Fruit fly (Drosophila melanogaster) whole organism, embryonic: ENCODE data around the gene Oatp26F.
A peak's percentile ranks its signal among the peaks of the same experiment; 100 is the strongest.

Source experiments
- Adf1 ChIP-seq: fragments of 200-800 bp; sonication (Bioruptor generic); IDR thresholded peaks from 2 replicates; pipeline ENCODE4 v1.3.6; 2022; ENCODE audit warnings: missing biosample characterization, missing genetic modification characterization
- Atf3 ChIP-seq: fragments of 200-800 bp; sonication (Bioruptor generic); optimal IDR thresholded peaks from 3 replicates; lab custom pipeline; 2016; ENCODE audit warnings: missing biosample characterization, missing genetic modification characterization
- BEAF-32 ChIP-seq: fragments of 200-800 bp; sonication (Bioruptor generic); optimal IDR thresholded peaks from 3 replicates; lab custom pipeline; 2017; ENCODE audit warnings: missing biosample characterization, missing genetic modification characterization, mild to moderate bottlenecking, moderate library complexity, missing genetic modification reagents
- CG10462 ChIP-seq: fragments of 200-800 bp; sonication (Bioruptor generic); optimal IDR thresholded peaks from 2 replicates; lab custom pipeline; 2016; ENCODE audit warnings: missing biosample characterization, missing genetic modification characterization
- CG11456 ChIP-seq: fragments of 200-800 bp; sonication (Bioruptor generic); IDR thresholded peaks from 3 replicates; pipeline ENCODE4 v1.3.6; 2022; ENCODE audit warnings: missing biosample characterization, missing genetic modification characterization
- CG14050 ChIP-seq: fragments of 200-800 bp; sonication (Bioruptor generic); IDR thresholded peaks from 3 replicates; pipeline ENCODE4 v1.3.6; 2022; ENCODE audit warnings: missing biosample characterization, missing genetic modification characterization
- CG15514 ChIP-seq: fragments of 200-800 bp; sonication (Bioruptor generic); optimal IDR thresholded peaks from 3 replicates; lab custom pipeline; 2017; ENCODE audit warnings: missing biosample characterization, missing genetic modification characterization, mild to moderate bottlenecking, moderate library complexity, missing genetic modification reagents
- CG1602 ChIP-seq: fragments of 200-800 bp; sonication (Bioruptor generic); optimal IDR thresholded peaks from 3 replicates; lab custom pipeline; 2016; ENCODE audit warnings: missing biosample characterization, missing genetic modification characterization
- CG17186 ChIP-seq: fragments of 200-800 bp; sonication (Bioruptor generic); optimal IDR thresholded peaks from 3 replicates; lab custom pipeline; 2017; ENCODE audit warnings: missing biosample characterization, missing genetic modification reagents, missing genetic modification characterization
- CG17361 ChIP-seq: fragments of 200-800 bp; sonication (Bioruptor generic); IDR thresholded peaks from 3 replicates; pipeline ENCODE4 v1.3.6; 2022; ENCODE audit warnings: missing biosample characterization, missing genetic modification characterization
- CG18262 ChIP-seq: fragments of 200-800 bp; optimal IDR thresholded peaks from 3 replicates; lab custom pipeline; 2019; ENCODE audit warnings: missing biosample characterization, mild to moderate bottlenecking, missing genetic modification characterization, moderate library complexity
- CG3838 ChIP-seq: fragments of 200-800 bp; sonication (Bioruptor generic); optimal IDR thresholded peaks from 3 replicates; lab custom pipeline; 2016; ENCODE audit warnings: missing biosample characterization, missing genetic modification characterization
- CG42726 ChIP-seq: fragments of 200-800 bp; sonication (Bioruptor generic); IDR thresholded peaks from 2 replicates; pipeline ENCODE4 v1.3.6; 2022; ENCODE audit warnings: missing biosample characterization, missing genetic modification characterization; ENCODE audit not compliant: partially characterized antibody
- CG4617 ChIP-seq: fragments of 200-800 bp; sonication (Bioruptor generic); optimal IDR thresholded peaks from 3 replicates; lab custom pipeline; 2016; ENCODE audit warnings: missing biosample characterization, missing genetic modification characterization, borderline replicate concordance
- CG6791 ChIP-seq: fragments of 200-800 bp; sonication (Bioruptor generic); IDR thresholded peaks from 3 replicates; pipeline ENCODE4 v1.3.6; 2022; ENCODE audit warnings: missing biosample characterization, missing genetic modification characterization; ENCODE audit not compliant: partially characterized antibody
- CG6813 ChIP-seq: fragments of 200-800 bp; sonication (Bioruptor generic); optimal IDR thresholded peaks from 2 replicates; lab custom pipeline; 2017; ENCODE audit warnings: missing biosample characterization, missing genetic modification characterization, mild to moderate bottlenecking, moderate library complexity, missing genetic modification reagents
- CG7786 ChIP-seq: fragments of 200-800 bp; sonication (Bioruptor generic); optimal IDR thresholded peaks from 2 replicates; lab custom pipeline; 2016; ENCODE audit warnings: missing biosample characterization, missing genetic modification characterization
- CG8290 ChIP-seq, 3 experiments: fragments of 200-800 bp; sonication (Bioruptor generic); optimal IDR thresholded peaks; 2 replicates each; lab custom pipeline; 2016 to 2019; ENCODE audit warnings: missing biosample characterization in 3 of 3, missing genetic modification characterization in 3 of 3, mild to moderate bottlenecking in 2 of 3, moderate library complexity in 1 of 3
- CG8478 ChIP-seq: fragments of >200 bp; optimal IDR thresholded peaks from 2 replicates; lab custom pipeline; 2018
- CG9797 ChIP-seq: fragments of 200-800 bp; sonication (Bioruptor generic); optimal IDR thresholded peaks from 3 replicates; lab custom pipeline; 2018; ENCODE audit warnings: missing biosample characterization, mild to moderate bottlenecking, missing genetic modification characterization
- CG9876 ChIP-seq: fragments of 200-800 bp; sonication (Bioruptor generic); optimal IDR thresholded peaks from 2 replicates; lab custom pipeline; 2016; ENCODE audit warnings: missing biosample characterization, missing genetic modification characterization
- Dad ChIP-seq: fragments of 200-800 bp; sonication (Bioruptor generic); optimal IDR thresholded peaks from 3 replicates; lab custom pipeline; 2016; ENCODE audit warnings: missing biosample characterization, missing genetic modification characterization
- Dek ChIP-seq: fragments of 200-800 bp; sonication (Bioruptor generic); optimal IDR thresholded peaks from 3 replicates; lab custom pipeline; 2019; ENCODE audit warnings: missing biosample characterization, mild to moderate bottlenecking, missing genetic modification characterization, moderate library complexity
- Elba2 ChIP-seq: fragments of 200-800 bp; sonication (Bioruptor generic); optimal IDR thresholded peaks from 3 replicates; lab custom pipeline; 2016; ENCODE audit warnings: missing biosample characterization, missing genetic modification characterization
- Hey ChIP-seq: fragments of 200-800 bp; sonication (Bioruptor generic); optimal IDR thresholded peaks from 3 replicates; lab custom pipeline; 2018; ENCODE audit warnings: missing biosample characterization, mild to moderate bottlenecking, missing genetic modification characterization
- Mad ChIP-seq: fragments of 200-800 bp; sonication (Bioruptor generic); optimal IDR thresholded peaks from 2 replicates; lab custom pipeline; 2016; ENCODE audit warnings: missing biosample characterization, missing genetic modification characterization
- NK7.1 ChIP-seq: fragments of 200-800 bp; sonication (Bioruptor generic); optimal IDR thresholded peaks from 3 replicates; lab custom pipeline; 2016; ENCODE audit warnings: missing biosample characterization, missing genetic modification characterization
- Nf-YB ChIP-seq: fragments of 200-800 bp; sonication (Bioruptor generic); optimal IDR thresholded peaks from 3 replicates; lab custom pipeline; 2019; ENCODE audit warnings: missing biosample characterization, mild to moderate bottlenecking, missing genetic modification characterization, moderate library complexity
- Optix ChIP-seq: fragments of 200-800 bp; sonication (Bioruptor generic); IDR thresholded peaks from 3 replicates; pipeline ENCODE4 v1.3.6; 2022; ENCODE audit warnings: missing biosample characterization, missing genetic modification characterization
- Ptx1 ChIP-seq: fragments of 200-800 bp; sonication (Bioruptor generic); IDR thresholded peaks from 2 replicates; pipeline ENCODE4 v1.3.6; 2022; ENCODE audit warnings: missing biosample characterization, missing genetic modification characterization
- Rx ChIP-seq: fragments of 200-800 bp; sonication (Bioruptor generic); IDR thresholded peaks from 2 replicates; pipeline ENCODE4 v1.3.6; 2022; ENCODE audit warnings: missing biosample characterization, missing genetic modification characterization
- Side ChIP-seq: fragments of 200-800 bp; sonication (Bioruptor generic); optimal IDR thresholded peaks from 2 replicates; lab custom pipeline; 2016; ENCODE audit warnings: missing biosample characterization, missing genetic modification characterization
- Sin3A ChIP-seq: fragments of >200 bp; optimal IDR thresholded peaks from 2 replicates; lab custom pipeline; 2018
- Sry-β ChIP-seq: fragments of 200-800 bp; sonication (Bioruptor generic); optimal IDR thresholded peaks from 2 replicates; lab custom pipeline; 2018; ENCODE audit warnings: missing biosample characterization, mild to moderate bottlenecking, missing genetic modification characterization, moderate library complexity
- Tbp ChIP-seq: fragments of >200 bp; optimal IDR thresholded peaks from 2 replicates; lab custom pipeline; 2018; ENCODE audit warnings: missing biosample characterization, missing genetic modification characterization
- YL-1 ChIP-seq: fragments of 200-800 bp; sonication (Bioruptor generic); optimal IDR thresholded peaks from 3 replicates; lab custom pipeline; 2017; ENCODE audit warnings: missing biosample characterization, mild to moderate bottlenecking, missing genetic modification characterization
- bsh ChIP-seq, 2 experiments: fragments of 200-800 bp; sonication (Bioruptor generic); optimal IDR thresholded peaks; 2 replicates each; lab custom pipeline; 2017 to 2018; ENCODE audit warnings: mild to moderate bottlenecking in 2 of 2, missing biosample characterization in 2 of 2, missing genetic modification characterization in 2 of 2, moderate library complexity in 1 of 2
- chinmo ChIP-seq: fragments of 200-800 bp; sonication (Bioruptor generic); IDR thresholded peaks from 4 replicates; pipeline ENCODE4 v1.3.6; 2022; ENCODE audit warnings: missing biosample characterization, missing genetic modification characterization; ENCODE audit not compliant: partially characterized antibody
- emc ChIP-seq: fragments of 200-800 bp; sonication (Bioruptor generic); optimal IDR thresholded peaks from 2 replicates; lab custom pipeline; 2016; ENCODE audit warnings: missing biosample characterization, missing genetic modification characterization
- en ChIP-seq: fragments of 200-800 bp; sonication (Bioruptor generic); optimal IDR thresholded peaks from 2 replicates; lab custom pipeline; 2016; ENCODE audit warnings: missing biosample characterization, missing genetic modification characterization
- gce ChIP-seq: fragments of 200-800 bp; sonication (Bioruptor generic); IDR thresholded peaks from 3 replicates; pipeline ENCODE4 v1.3.6; 2022; ENCODE audit warnings: missing biosample characterization, missing genetic modification characterization
- grau ChIP-seq: fragments of 200-800 bp; optimal IDR thresholded peaks from 3 replicates; lab custom pipeline; 2019; ENCODE audit warnings: missing biosample characterization, mild to moderate bottlenecking, missing genetic modification characterization, moderate library complexity
- jing ChIP-seq: fragments of 200-800 bp; sonication (Bioruptor generic); optimal IDR thresholded peaks from 2 replicates; lab custom pipeline; 2018; ENCODE audit warnings: missing biosample characterization, mild to moderate bottlenecking, missing genetic modification characterization
- lbe ChIP-seq: fragments of 200-800 bp; sonication (Bioruptor generic); optimal IDR thresholded peaks from 2 replicates; lab custom pipeline; 2016; ENCODE audit warnings: missing biosample characterization, mild to moderate bottlenecking, missing genetic modification characterization
- lola ChIP-seq, 3 experiments: fragments of >200 bp in 2 of 3; fragments of 200-800 bp in 1 of 3; sonication (Bioruptor generic) in 1 of 3; optimal IDR thresholded peaks; 2 replicates each; lab custom pipeline; 2017 to 2019; ENCODE audit warnings: missing biosample characterization in 3 of 3, missing genetic modification characterization in 3 of 3, mild to moderate bottlenecking in 1 of 3, moderate library complexity in 1 of 3
- mld ChIP-seq: fragments of 200-800 bp; sonication (Bioruptor generic); IDR thresholded peaks from 3 replicates; pipeline ENCODE4 v1.3.6; 2022; ENCODE audit warnings: missing biosample characterization, missing genetic modification characterization; ENCODE audit not compliant: partially characterized antibody
- pros ChIP-seq: fragments of 200-800 bp; sonication (Bioruptor generic); optimal IDR thresholded peaks from 3 replicates; lab custom pipeline; 2019; ENCODE audit warnings: missing biosample characterization, mild to moderate bottlenecking, missing genetic modification characterization, moderate library complexity
- sens ChIP-seq: fragments of 200-800 bp; sonication (Bioruptor generic); peaks from one replicate; lab custom pipeline; 2016; ENCODE audit warnings: missing biosample characterization, missing genetic modification characterization
- tgo ChIP-seq: fragments of 200-800 bp; sonication (Bioruptor generic); IDR thresholded peaks from 3 replicates; pipeline ENCODE4 v1.3.6; 2022; ENCODE audit warnings: missing biosample characterization, missing genetic modification characterization

Oatp26F gene

DNA sequence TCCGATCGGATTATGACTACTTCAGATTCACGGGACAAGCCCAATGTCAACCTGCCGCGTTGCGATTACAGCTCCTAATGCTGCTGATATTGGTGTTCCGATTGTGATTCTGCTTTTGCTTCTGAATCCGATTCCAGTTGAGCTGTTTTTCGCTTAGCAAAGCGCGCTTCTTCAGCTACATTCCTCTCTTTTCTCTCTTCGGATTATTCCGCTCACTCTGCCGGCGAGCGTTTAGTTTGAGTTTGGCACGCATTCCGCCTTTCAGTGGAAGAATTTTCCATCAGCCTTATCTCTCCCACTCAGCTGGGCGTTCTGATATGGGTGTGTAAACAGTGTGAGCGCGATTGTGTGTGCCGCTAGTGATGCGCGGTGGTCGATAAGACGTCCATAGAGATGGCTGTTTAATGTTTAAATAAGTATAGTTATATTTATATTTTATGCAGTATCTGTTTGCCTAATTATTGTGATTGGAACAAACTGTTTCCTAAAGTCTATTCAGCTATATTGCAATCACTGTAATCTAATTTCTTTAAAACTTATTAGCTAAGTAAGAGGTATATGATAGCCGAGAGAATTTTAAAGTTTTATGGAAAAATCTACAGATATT, 35.6 kb upstream of the Oatp26F start, which contains the start of gene Galt (continued):
- TF ChIP-seq CG6813 (no peak), grau (tag; lab: Kevin White, UChicago) (peak; percentile 50), Sry-β (peak; percentile 76), CG10462 (no peak), Mad (GFP tag; lab: Kevin White, UChicago) (no peak), sens (GFP tag; lab: Kevin White, UChicago) (peak; percentile 90), emc (GFP tag; lab: Kevin White, UChicago) (no peak), Tbp (GFP tag; lab: Kevin White, UChicago) (no peak), Ptx1 (GFP tag; lab: Robert Waterston, UW) (no peak), Dad (GFP tag; lab: Kevin White, UChicago) (no peak), NK7.1 (no peak), CG15514 (GFP tag; lab: Kevin White, UChicago) (peak; percentile 68), tgo (GFP tag; lab: Robert Waterston, UW) (peak; percentile 39; the same call in 1 of the 3 replicates), bsh (GFP tag; optimal IDR thresholded peaks at IDR 0.05; lab: Kevin White, UChicago) (peak in 1 of 2 experiments; percentile 56), CG1602 (GFP tag; lab: Kevin White, UChicago) (no peak), lbe (GFP tag; lab: Kevin White, UChicago) (peak; percentile 19), gce (GFP tag; lab: Robert Waterston, UW) (no peak), Rx (GFP tag; lab: Robert Waterston, UW) (no peak), CG6791 (GFP tag; lab: Robert Waterston, UW) (peak; percentile 70; the same call in 2 of the 3 replicates), CG9797 (GFP tag; lab: Kevin White, UChicago) (peak; percentile 34), chinmo (GFP tag; lab: Robert Waterston, UW) (peak; percentile 90; the same call in 3 of the 4 replicates), YL-1 (GFP tag; lab: Kevin White, UChicago) (peak; percentile 35), CG3838 (GFP tag; lab: Kevin White, UChicago) (no peak), Adf1 (GFP tag; lab: Robert Waterston, UW) (peak; percentile 41; the same call in 1 of the 2 replicates), CG42726 (GFP tag; lab: Robert Waterston, UW) (no peak), Sin3A (no peak), Dek (tag; lab: Kevin White, UChicago) (peak; percentile 4), Elba2 (no peak), CG4617 (no peak), CG18262 (tag; lab: Kevin White, UChicago) (peak; percentile 56), BEAF-32 (GFP tag; lab: Kevin White, UChicago) (peak; percentile 45), Optix (GFP tag; lab: Robert Waterston, UW) (no peak), CG14050 (GFP tag; lab: Robert Waterston, UW) (no peak; the same call in 2 of the 3 replicates), CG9876 (GFP tag; lab: Kevin White, UChicago) (no peak), mld (GFP tag; lab: Robert Waterston, UW) (peak; percentile 47; the same call in 1 of the 3 replicates), Nf-YB (peak; percentile 14), CG11456 (GFP tag; lab: Robert Waterston, UW) (no peak), en (no peak), CG8290 (GFP tag; optimal IDR thresholded peaks at IDR 0.05; lab: Kevin White, UChicago) (no peak), CG8290 (tag; optimal IDR thresholded peaks at IDR 0.05; lab: Kevin White, UChicago) (peak in 1 of 2 experiments; percentile 33), CG8478 (lab: Kevin White, UChicago) (no peak), jing (GFP tag; lab: Kevin White, UChicago) (no peak), CG17186 (GFP tag; lab: Kevin White, UChicago) (peak; percentile 16), Hey (no peak), Side (GFP tag; lab: Kevin White, UChicago) (no peak), pros (GFP tag; lab: Kevin White, UChicago) (peak; percentile 57), lola (GFP tag; optimal IDR thresholded peaks at IDR 0.05; lab: Kevin White, UChicago) (peak in 1 of 3 experiments; percentile 31), CG17361 (no peak; the same call in 1 of the 3 replicates), Atf3 (GFP tag; lab: Kevin White, UChicago) (no peak), CG7786 (GFP tag; lab: Kevin White, UChicago) (no peak)
